Worm (Caenorhabditis elegans): ENCODE data around the gene spl-1.
A peak's percentile ranks its signal among the peaks of the same experiment; 100 is the strongest.

The spl-1 gene

ce11 chrIV:419674-420073, 36.7 kb upstream of the spl-1 start, which contains the start of gene eri-1 (continued):
- TF ChIP-seq tbx-9 (tag; optimal IDR thresholded peaks at IDR 0.05; ENCODE audit: borderline replicate concordance): peak; percentile 42
- TF ChIP-seq mcd-1 (GFP tag; IDR thresholded peaks at IDR 0.05): no peak
- TF ChIP-seq T26A5.8 (tag; optimal IDR thresholded peaks at IDR 0.05): peak; percentile 7
- TF ChIP-seq Y95B8A.8 (GFP tag; IDR thresholded peaks at IDR 0.05): no peak
- 0 out of 2 replicates have a peak, but pooled peaks have one; percentile 32 for TF ChIP-seq attf-6 (GFP tag; IDR thresholded peaks at IDR 0.05)
- TF ChIP-seq Y53F4B.3 (GFP tag; IDR thresholded peaks at IDR 0.05): no peak
- TF ChIP-seq K11D2.4 (GFP tag; IDR thresholded peaks at IDR 0.05): no peak
- peak; percentile 37; the same call in 1 of the 2 replicates for TF ChIP-seq Y53G8AR.9 (GFP tag; conservative IDR thresholded peaks at IDR 0.05)
- TF ChIP-seq atf-7 (tag; optimal IDR thresholded peaks at IDR 0.05): peak; percentile 28
- peak; percentile 54; the same call in 1 of the 2 replicates for TF ChIP-seq ekl-4 (GFP tag; IDR thresholded peaks at IDR 0.05)
- TF ChIP-seq madf-3 (GFP tag; IDR thresholded peaks at IDR 0.05): peak; percentile 77; the same call in 1 of the 2 replicates
- TF ChIP-seq B0336.3 (GFP tag; IDR thresholded peaks at IDR 0.05): peak; percentile 78
- peak; percentile 16 for TF ChIP-seq F10E7.11 (tag; optimal IDR thresholded peaks at IDR 0.05)
- TF ChIP-seq snpc-4 (GFP tag; optimal IDR thresholded peaks at IDR 0.05): no peak
- no peak for TF ChIP-seq snpc-4 (tag; optimal IDR thresholded peaks at IDR 0.05)
- peak; percentile 70 for TF ChIP-seq hrde-1 (tag; optimal IDR thresholded peaks at IDR 0.05; ENCODE audit: borderline replicate concordance)
- TF ChIP-seq ZK185.1 (tag; optimal IDR thresholded peaks at IDR 0.05; ENCODE audit: poor library complexity, severe bottlenecking): no peak
- peak; percentile 56; the same call in 1 of the 2 replicates for TF ChIP-seq madf-6 (GFP tag; IDR thresholded peaks at IDR 0.05)
- peak; percentile 47; the same call in 1 of the 2 replicates for TF ChIP-seq dox-1 (GFP tag; IDR thresholded peaks at IDR 0.05)

- TF ChIP-seq F39B2.1 (GFP tag; IDR thresholded peaks at IDR 0.05): no peak
- TF ChIP-seq snpc-4 (GFP tag; optimal IDR thresholded peaks at IDR 0.05): no peak
- TF ChIP-seq snpc-4 (tag; optimal IDR thresholded peaks at IDR 0.05): peak in 1 of 4 experiments; percentile 34
- no peak for TF ChIP-seq rpc-1 (optimal IDR thresholded peaks at IDR 0.05)
- TF ChIP-seq rpc-1 (tag; optimal IDR thresholded peaks at IDR 0.05): no peak
- no peak for TF ChIP-seq ccch-3 (GFP tag; optimal IDR thresholded peaks at IDR 0.05)
- no peak for TF ChIP-seq tlf-1 (GFP tag; optimal IDR thresholded peaks at IDR 0.05)
- TF ChIP-seq K11D2.4 (GFP tag; IDR thresholded peaks at IDR 0.05): 0 out of 2 replicates have a peak, but pooled peaks have one; percentile 13
- no peak for TF ChIP-seq hmg-20 (GFP tag; IDR thresholded peaks at IDR 0.05)
- TF ChIP-seq madf-10 (tag; optimal IDR thresholded peaks at IDR 0.05): peak; percentile 32
- no peak for TF ChIP-seq mel-28 (tag; optimal IDR thresholded peaks at IDR 0.05; ENCODE audit: borderline replicate concordance)
- TF ChIP-seq B0019.2 (GFP tag; conservative IDR thresholded peaks at IDR 0.05): no peak
- peak; percentile 72 for TF ChIP-seq lin-40 (tag; optimal IDR thresholded peaks at IDR 0.05)
- peak; percentile 2 for TF ChIP-seq lin-54 (GFP tag; optimal IDR thresholded peaks at IDR 0.05)
- no peak for TF ChIP-seq ztf-25 (GFP tag; IDR thresholded peaks at IDR 0.05)
- no peak for TF ChIP-seq efl-1 (GFP tag; optimal IDR thresholded peaks at IDR 0.05)
- TF ChIP-seq lin-26 (GFP tag; IDR thresholded peaks at IDR 0.05): no peak
- no peak for TF ChIP-seq rcor-1 (GFP tag; IDR thresholded peaks at IDR 0.05)
- peak; percentile 83 for TF ChIP-seq attf-5 (GFP tag; optimal IDR thresholded peaks at IDR 0.05)
- no peak for TF ChIP-seq Y95B8A.8 (GFP tag; IDR thresholded peaks at IDR 0.05)
- TF ChIP-seq nhr-80 (tag; optimal IDR thresholded peaks at IDR 0.05): peak; percentile 45
- TF ChIP-seq tbp1 (GFP tag; optimal IDR thresholded peaks at IDR 0.05): no peak
- TF ChIP-seq let-607 (tag; optimal IDR thresholded peaks at IDR 0.05): peak in 1 of 2 experiments; percentile 32
- TF ChIP-seq nhr-120 (GFP tag; IDR thresholded peaks at IDR 0.05): no peak
- TF ChIP-seq ceh-40 (GFP tag; IDR thresholded peaks at IDR 0.05): no peak
- peak; percentile 75 for TF ChIP-seq K12H6.12 (tag; optimal IDR thresholded peaks at IDR 0.05)
- TF ChIP-seq egrh-3 (GFP tag; IDR thresholded peaks at IDR 0.05): peak; percentile 21; the same call in 1 of the 2 replicates
- no peak for TF ChIP-seq nfya-2 (GFP tag; IDR thresholded peaks at IDR 0.05)
- no peak for TF ChIP-seq D2030.7 (GFP tag; IDR thresholded peaks at IDR 0.05)
- TF ChIP-seq T26A5.8 (tag; optimal IDR thresholded peaks at IDR 0.05): no peak
- no peak for TF ChIP-seq ztf-26 (tag; optimal IDR thresholded peaks at IDR 0.05)
- TF ChIP-seq hlh-12 (tag; optimal IDR thresholded peaks at IDR 0.05): no peak
- TF ChIP-seq dox-1 (GFP tag; IDR thresholded peaks at IDR 0.05): no peak
- TF ChIP-seq mcd-1 (GFP tag; IDR thresholded peaks at IDR 0.05): peak; percentile 45
Observed at ce11 chrIV:410420-410891, 27.5 kb upstream of the spl-1 start, which contains the start of gene T07A9.12. Gene T07A9.12 (plus strand): TSS chrIV:410867.

All from whole organism, young adult.